Fruit fly (Drosophila melanogaster): ENCODE data around the gene Pgant2.
A peak's percentile ranks its signal among the peaks of the same experiment; 100 is the strongest.

dm6 chr2L:3361821-3362220, 64.7 kb downstream of the Pgant2 start:
- no peak for TF ChIP-seq Hr96 (GFP tag; optimal IDR thresholded peaks at IDR 0.05)
- TF ChIP-seq CG33017 (tag; optimal IDR thresholded peaks at IDR 0.05), result no peak
- no peak for TF ChIP-seq Mnt (GFP tag; optimal IDR thresholded peaks at IDR 0.05)
- peak; percentile 77 for TF ChIP-seq kay (GFP tag; ENCODE audit: borderline replicate concordance)
- no peak for TF ChIP-seq CG7045 (GFP tag; optimal IDR thresholded peaks at IDR 0.05)
- no peak for TF ChIP-seq CG1620 (GFP tag; optimal IDR thresholded peaks at IDR 0.05)
- TF ChIP-seq CG12768 (GFP tag; optimal IDR thresholded peaks at IDR 0.05), result no peak
- TF ChIP-seq ovo (GFP tag; optimal IDR thresholded peaks at IDR 0.05), result no peak
- no peak for TF ChIP-seq pad (GFP tag; optimal IDR thresholded peaks at IDR 0.05)
- TF ChIP-seq Clk (GFP tag; optimal IDR thresholded peaks at IDR 0.05), result no peak
- no peak for TF ChIP-seq CG14711 (tag; optimal IDR thresholded peaks at IDR 0.05)
- TF ChIP-seq CG7101 (tag; optimal IDR thresholded peaks at IDR 0.05), result no peak

Data from whole organism, adult.